Worm (Caenorhabditis elegans): Measurements from ENCODE around the gene algn-1.

- TF ChIP-seq blmp-1 (tag; optimal IDR thresholded peaks at IDR 0.05) (no peak), nhr-237 (tag; optimal IDR thresholded peaks at IDR 0.05) (no peak), fos-1 (tag; optimal IDR thresholded peaks at IDR 0.05) (no peak), lin-15B (tag; optimal IDR thresholded peaks at IDR 0.05) (no peak), lin-39 (tag; optimal IDR thresholded peaks at IDR 0.05) (no peak), dpl-1 (GFP tag; optimal IDR thresholded peaks at IDR 0.05) (no peak), pqm-1 (tag; optimal IDR thresholded peaks at IDR 0.05) (no peak), Y116A8C.19 (tag; optimal IDR thresholded peaks at IDR 0.05; ENCODE audit: borderline replicate concordance) (no peak), skn-1 (tag; optimal IDR thresholded peaks at IDR 0.05) (no peak), ama-1 (optimal IDR thresholded peaks at IDR 0.05) (no peak)
Measured at ce11 chrIII:6454183-6454582, 5.7 kb upstream of the algn-1 start, which contains the start of gene jhdm-1.

Measured in whole organism, L1 larva.